Worm (Caenorhabditis elegans) whole organism, midembryonic: ENCODE results near the gene panl-2.
"Not testable (repeated sequence)": the region's sequence is repeated elsewhere in the genome, so short reads cannot be mapped to it uniquely, and the experiment has no call there.

Experiments
- tab-1 ChIP-seq: fragments of 200-800 bp; sonication (Bioruptor generic); IDR thresholded peaks from 2 replicates; pipeline ENCODE4 v1.3.6; 2022; ENCODE audit warnings: missing genetic modification characterization, missing compliant biosample characterization
- ztf-23 ChIP-seq: fragments of 200-800 bp; sonication (Bioruptor generic); IDR thresholded peaks from 2 replicates; pipeline ENCODE4 v1.3.6; 2022; ENCODE audit warnings: missing genetic modification reagents, missing genetic modification characterization, missing compliant biosample characterization

ce11 chrIII:6981989-6982553 lies 14.1 kb upstream of the panl-2 start, which contains the start of gene F31E3.6:
- not testable (repeated sequence) for TF ChIP-seq ztf-23 (GFP tag; lab: Robert Waterston, UW); tab-1
